Worm (Caenorhabditis elegans) whole organism, L1 larva: ENCODE data around the gene F26F12.8.

ENCODE experiments used
- ceh-8 ChIP-seq: fragments of 200-800 bp; sonication (Bioruptor generic); optimal IDR thresholded peaks from 2 replicates; lab custom pipeline; 2018; ENCODE audit warnings: mild to moderate bottlenecking, missing genetic modification characterization, moderate library complexity, missing compliant biosample characterization
- fkh-10 ChIP-seq: sonication (generic microtip); optimal IDR thresholded peaks from 2 replicates; lab custom pipeline; 2017; ENCODE audit warnings: missing biosample characterization, missing genetic modification reagents, missing genetic modification characterization
- lin-39 ChIP-seq: fragments of 150-350 bp; optimal IDR thresholded peaks from 2 replicates; lab custom pipeline; 2014; ENCODE audit warnings: missing biosample characterization, missing genetic modification reagents, missing genetic modification characterization
- nhr-19 ChIP-seq: fragments of 200-800 bp; sonication (Bioruptor generic); conservative IDR thresholded peaks from 2 replicates; pipeline ENCODE4 v1.3.6; 2022; ENCODE audit warnings: missing genetic modification characterization, missing compliant biosample characterization
- nhr-20 ChIP-seq: sonication (generic microtip); optimal IDR thresholded peaks from 2 replicates; lab custom pipeline; 2016; ENCODE audit warnings: mild to moderate bottlenecking, missing genetic modification characterization, missing compliant biosample characterization
- nhr-76 ChIP-seq: sonication (generic microtip); optimal IDR thresholded peaks from 2 replicates; lab custom pipeline; 2017; ENCODE audit warnings: missing biosample characterization, missing genetic modification characterization
- nhr-77 ChIP-seq: fragments of 150-350 bp; optimal IDR thresholded peaks from 2 replicates; lab custom pipeline; 2014; ENCODE audit warnings: missing biosample characterization, missing genetic modification characterization
- nhr-90 ChIP-seq: sonication (generic microtip); optimal IDR thresholded peaks from 2 replicates; lab custom pipeline; 2016; ENCODE audit warnings: mild to moderate bottlenecking, missing genetic modification characterization, missing compliant biosample characterization; ENCODE audit not compliant: poor library complexity

ce11 chrV:5820401-5820800 is 41.9 kb downstream of the F26F12.8 start:
- TF ChIP-seq nhr-77 (no peak), nhr-76 (tag; lab: Kevin White, UChicago) (no peak), lin-39 (tag; lab: Kevin White, UChicago) (no peak), nhr-20 (tag; lab: Kevin White, UChicago) (no peak), nhr-19 (GFP tag; lab: Robert Waterston, UW) (no peak), ceh-8 (GFP tag; lab: Kevin White, UChicago) (no peak), fkh-10 (GFP tag; lab: Kevin White, UChicago) (no peak), nhr-90 (tag; lab: Kevin White, UChicago) (no peak)
